Fruit fly (Drosophila melanogaster): ENCODE measurements around the gene Hers.

The Hers gene

dm6 chrX:19886936-19887934 lies 21.3 kb downstream of the Hers start (continued):
- TF ChIP-seq CG9215 (GFP tag; IDR thresholded peaks at IDR 0.05) (no peak), CG8944 (GFP tag; optimal IDR thresholded peaks at IDR 0.05) (no peak), Chrac-16 (GFP tag; optimal IDR thresholded peaks at IDR 0.05) (no peak), CG18262 (tag; optimal IDR thresholded peaks at IDR 0.05) (no peak), Doc2 (GFP tag; IDR thresholded peaks at IDR 0.05) (no peak), NFAT (GFP tag; IDR thresholded peaks at IDR 0.05) (peak; percentile 34; the same call in 1 of the 2 replicates), CG4820 (GFP tag; optimal IDR thresholded peaks at IDR 0.05) (no peak), CG11247 (GFP tag; IDR thresholded peaks at IDR 0.05) (no peak), slou (GFP tag; optimal IDR thresholded peaks at IDR 0.05) (no peak), CG5180 (GFP tag; optimal IDR thresholded peaks at IDR 0.05) (peak; percentile 69), HLHmδ (GFP tag; optimal IDR thresholded peaks at IDR 0.05) (no peak), nau (GFP tag; optimal IDR thresholded peaks at IDR 0.05) (peak; percentile 3), mld (GFP tag; IDR thresholded peaks at IDR 0.05; ENCODE audit: partially characterized antibody) (no peak), CG6683 (GFP tag; optimal IDR thresholded peaks at IDR 0.05) (no peak), Pdp1 (GFP tag; optimal IDR thresholded peaks at IDR 0.05) (peak in 1 of 2 experiments; percentile 99), zfh1 (GFP tag; IDR thresholded peaks at IDR 0.05) (no peak), Gsc (GFP tag; IDR thresholded peaks at IDR 0.05) (no peak), psq (GFP tag; optimal IDR thresholded peaks at IDR 0.05) (no peak), so (GFP tag; IDR thresholded peaks at IDR 0.05) (no peak), pita (GFP tag; optimal IDR thresholded peaks at IDR 0.05) (no peak), CG6175 (GFP tag; IDR thresholded peaks at IDR 0.05) (peak; percentile 57; the same call in 1 of the 3 replicates), Hmr (GFP tag; optimal IDR thresholded peaks at IDR 0.05) (peak; percentile 32), CTCF (GFP tag; optimal IDR thresholded peaks at IDR 0.05) (no peak), CG8359 (GFP tag; optimal IDR thresholded peaks at IDR 0.05; ENCODE audit: borderline replicate concordance) (no peak), btn (GFP tag; optimal IDR thresholded peaks at IDR 0.05) (no peak), salm (tag; optimal IDR thresholded peaks at IDR 0.05) (no peak), Sox100B (GFP tag; optimal IDR thresholded peaks at IDR 0.05) (no peak), CG9876 (GFP tag; optimal IDR thresholded peaks at IDR 0.05) (no peak), CG18764 (GFP tag; optimal IDR thresholded peaks at IDR 0.05) (no peak), fd64A (GFP tag; optimal IDR thresholded peaks at IDR 0.05) (no peak), abd-A (tag; optimal IDR thresholded peaks at IDR 0.05) (peak; percentile 44), ttk (GFP tag; IDR thresholded peaks at IDR 0.05) (0 out of 2 replicates have a peak, but pooled peaks have one; percentile 23), CG9727 (GFP tag; optimal IDR thresholded peaks at IDR 0.05) (peak; percentile 29), HmgD (GFP tag; optimal IDR thresholded peaks at IDR 0.05) (no peak), jigr1 (GFP tag; IDR thresholded peaks at IDR 0.05) (no peak), maf-S (GFP tag; optimal IDR thresholded peaks at IDR 0.05) (no peak), CG11085 (GFP tag; IDR thresholded peaks at IDR 0.05) (no peak), gsb-n (tag; optimal IDR thresholded peaks at IDR 0.05) (peak; percentile 33), nom (GFP tag; optimal IDR thresholded peaks at IDR 0.05) (peak; percentile 79), Nf-YA (GFP tag; IDR thresholded peaks at IDR 0.05) (peak; percentile 51; the same call in 1 of the 2 replicates), CG43689 (GFP tag; IDR thresholded peaks at IDR 0.05) (no peak), CG10321 (GFP tag; IDR thresholded peaks at IDR 0.05) (no peak), sc (optimal IDR thresholded peaks at IDR 0.05) (no peak), sc (GFP tag; optimal IDR thresholded peaks at IDR 0.05) (no peak), CG2199 (GFP tag; IDR thresholded peaks at IDR 0.05) (no peak), Sox102F (GFP tag; optimal IDR thresholded peaks at IDR 0.05) (no peak), chinmo (GFP tag; IDR thresholded peaks at IDR 0.05; ENCODE audit: partially characterized antibody) (peak; percentile 92), p53 (GFP tag; optimal IDR thresholded peaks at IDR 0.05) (no peak), Kr (GFP tag; optimal IDR thresholded peaks at IDR 0.05) (no peak), exex (tag; optimal IDR thresholded peaks at IDR 0.05) (no peak)
